Worm (Caenorhabditis elegans): ENCODE results near the gene clpr-2.

clpr-2 gene

ce11 chrII:1246855-1247259, 11.9 kb upstream of the clpr-2 start (continued):
- peak; percentile 100 for TF ChIP-seq F13H6.1 (tag; optimal IDR thresholded peaks at IDR 0.05)
- TF ChIP-seq unc-39 (tag; optimal IDR thresholded peaks at IDR 0.05): no peak
- TF ChIP-seq nhr-77 (tag; optimal IDR thresholded peaks at IDR 0.05): no peak

- TF ChIP-seq nhr-12 (tag; optimal IDR thresholded peaks at IDR 0.05): no peak
- TF ChIP-seq F13H6.1 (tag; optimal IDR thresholded peaks at IDR 0.05): no peak
- TF ChIP-seq dmd-4 (tag; optimal IDR thresholded peaks at IDR 0.05): no peak
- TF ChIP-seq peb-1 (tag; optimal IDR thresholded peaks at IDR 0.05): no peak
- TF ChIP-seq ztf-11 (tag; optimal IDR thresholded peaks at IDR 0.05): no peak
- no peak for TF ChIP-seq unc-55 (GFP tag; optimal IDR thresholded peaks at IDR 0.05)
- TF ChIP-seq ceh-16 (tag; optimal IDR thresholded peaks at IDR 0.05): no peak
- TF ChIP-seq lin-13 (GFP tag; optimal IDR thresholded peaks at IDR 0.05): no peak
- TF ChIP-seq unc-39 (tag; optimal IDR thresholded peaks at IDR 0.05): no peak
- no peak for TF ChIP-seq gmeb-1 (tag; optimal IDR thresholded peaks at IDR 0.05)
- no peak for TF ChIP-seq lin-39 (tag; optimal IDR thresholded peaks at IDR 0.05)
- no peak for TF ChIP-seq crh-2 (tag; optimal IDR thresholded peaks at IDR 0.05)
- no peak for TF ChIP-seq lsy-2 (tag; optimal IDR thresholded peaks at IDR 0.05)
- no peak for TF ChIP-seq snpc-4 (tag; optimal IDR thresholded peaks at IDR 0.05)
- no peak for TF ChIP-seq R02D3.7 (tag; optimal IDR thresholded peaks at IDR 0.05)
- no peak for TF ChIP-seq Y55F3AM.14 (GFP tag; optimal IDR thresholded peaks at IDR 0.05)
- no peak for TF ChIP-seq aly-2 (tag; optimal IDR thresholded peaks at IDR 0.05)
- no peak for TF ChIP-seq nhr-11 (tag; optimal IDR thresholded peaks at IDR 0.05)
- no peak for TF ChIP-seq blmp-1 (tag; optimal IDR thresholded peaks at IDR 0.05; ENCODE audit: insufficient read depth)
- no peak for TF ChIP-seq unc-62 (GFP tag; optimal IDR thresholded peaks at IDR 0.05)
These were observed 6.5 kb upstream of the clpr-2 start, which contains the start of gene lin-42 for ce11 chrII:1252259-1252658. Gene lin-42 (minus strand): TSS chrII:1252359.

ce11 chrII:1255637-1256036, 3.1 kb upstream of the clpr-2 start, which contains the start of gene clec-119:
Gene clec-119 (plus strand): TSS chrII:1255937.
- no peak for TF ChIP-seq blmp-1 (tag; optimal IDR thresholded peaks at IDR 0.05; ENCODE audit: insufficient read depth)
- no peak for TF ChIP-seq gmeb-1 (tag; optimal IDR thresholded peaks at IDR 0.05)
- no peak for TF ChIP-seq lin-39 (tag; optimal IDR thresholded peaks at IDR 0.05)
- TF ChIP-seq unc-62 (GFP tag; optimal IDR thresholded peaks at IDR 0.05): no peak
- no peak for TF ChIP-seq ceh-82 (tag; optimal IDR thresholded peaks at IDR 0.05)
- TF ChIP-seq nhr-21 (tag; optimal IDR thresholded peaks at IDR 0.05): no peak
- no peak for TF ChIP-seq dmd-4 (tag; optimal IDR thresholded peaks at IDR 0.05)
- TF ChIP-seq nhr-10 (tag; optimal IDR thresholded peaks at IDR 0.05): no peak
- no peak for TF ChIP-seq nhr-77 (tag; optimal IDR thresholded peaks at IDR 0.05)
- TF ChIP-seq lin-13 (GFP tag; optimal IDR thresholded peaks at IDR 0.05): no peak
- TF ChIP-seq unc-39 (tag; optimal IDR thresholded peaks at IDR 0.05): no peak
- TF ChIP-seq Y55F3AM.14 (GFP tag; optimal IDR thresholded peaks at IDR 0.05): no peak
- TF ChIP-seq mab-5 (tag; optimal IDR thresholded peaks at IDR 0.05): no peak
- TF ChIP-seq zag-1 (tag; optimal IDR thresholded peaks at IDR 0.05): no peak
- TF ChIP-seq R02D3.7 (tag; optimal IDR thresholded peaks at IDR 0.05): no peak
- no peak for TF ChIP-seq mbf-1 (tag; optimal IDR thresholded peaks at IDR 0.05)

- TF ChIP-seq egl-27 (tag; optimal IDR thresholded peaks at IDR 0.05) (no peak), mab-5 (tag; optimal IDR thresholded peaks at IDR 0.05) (no peak), peb-1 (tag; optimal IDR thresholded peaks at IDR 0.05) (no peak), nhr-129 (tag; optimal IDR thresholded peaks at IDR 0.05) (no peak), ama-1 (optimal IDR thresholded peaks at IDR 0.05) (no peak), gmeb-1 (tag; optimal IDR thresholded peaks at IDR 0.05) (no peak), zag-1 (tag; optimal IDR thresholded peaks at IDR 0.05) (no peak), nhr-12 (tag; optimal IDR thresholded peaks at IDR 0.05) (no peak), ZK546.5 (tag; optimal IDR thresholded peaks at IDR 0.05) (no peak)
These were observed 2.0 kb upstream of the clpr-2 start for ce11 chrII:1256742-1257141.

- no peak for TF ChIP-seq R02D3.7 (tag; optimal IDR thresholded peaks at IDR 0.05)
- no peak for TF ChIP-seq nhr-10 (tag; optimal IDR thresholded peaks at IDR 0.05)
- no peak for TF ChIP-seq unc-39 (tag; optimal IDR thresholded peaks at IDR 0.05)
- TF ChIP-seq nhr-77 (tag; optimal IDR thresholded peaks at IDR 0.05): no peak
- TF ChIP-seq ztf-1 (GFP tag; conservative IDR thresholded peaks at IDR 0.05): no peak
- no peak for TF ChIP-seq ZK546.5 (tag; optimal IDR thresholded peaks at IDR 0.05)
- TF ChIP-seq ztf-11 (tag; optimal IDR thresholded peaks at IDR 0.05): no peak
- no peak for TF ChIP-seq blmp-1 (tag; optimal IDR thresholded peaks at IDR 0.05; ENCODE audit: insufficient read depth)
- no peak for TF ChIP-seq mbf-1 (tag; optimal IDR thresholded peaks at IDR 0.05)
- no peak for TF ChIP-seq unc-62 (GFP tag; optimal IDR thresholded peaks at IDR 0.05)
- TF ChIP-seq ama-1 (optimal IDR thresholded peaks at IDR 0.05): no peak
- TF ChIP-seq skn-1 (tag; optimal IDR thresholded peaks at IDR 0.05): no peak
- no peak for TF ChIP-seq ztf-4 (tag; optimal IDR thresholded peaks at IDR 0.05)
- TF ChIP-seq lsy-2 (tag; optimal IDR thresholded peaks at IDR 0.05): no peak
- no peak for TF ChIP-seq unc-55 (GFP tag; optimal IDR thresholded peaks at IDR 0.05)
- no peak for TF ChIP-seq nhr-23 (tag; optimal IDR thresholded peaks at IDR 0.05)
- no peak for TF ChIP-seq dmd-4 (tag; optimal IDR thresholded peaks at IDR 0.05)
- TF ChIP-seq nhr-11 (tag; optimal IDR thresholded peaks at IDR 0.05): no peak
These were observed 8.1 kb downstream of the clpr-2 start, which contains the start of gene oac-30 for ce11 chrII:1266790-1267189. Gene oac-30 (minus strand): TSS chrII:1266890.
